Fruit fly (Drosophila melanogaster) whole organism, embryonic: ENCODE measurements around the gene CG12814.

Experiments
- Antp ChIP-seq: fragments of 200-800 bp; sonication (Bioruptor generic); optimal IDR thresholded peaks from 3 replicates; lab custom pipeline; 2016; ENCODE audit warnings: missing biosample characterization, missing genetic modification characterization
- Atf3 ChIP-seq: fragments of 200-800 bp; sonication (Bioruptor generic); optimal IDR thresholded peaks from 3 replicates; lab custom pipeline; 2016; ENCODE audit warnings: missing biosample characterization, missing genetic modification characterization
- B-H2 ChIP-seq: fragments of 200-800 bp; sonication (Bioruptor generic); optimal IDR thresholded peaks from 2 replicates; lab custom pipeline; 2018; ENCODE audit warnings: missing biosample characterization, mild to moderate bottlenecking, missing genetic modification characterization
- CG10959 ChIP-seq: fragments of 200-800 bp; sonication (Bioruptor generic); IDR thresholded peaks from 2 replicates; pipeline ENCODE4 v1.3.6; 2022; ENCODE audit warnings: missing biosample characterization, missing genetic modification characterization
- CG10979 ChIP-seq: fragments of 200-800 bp; sonication (Bioruptor generic); optimal IDR thresholded peaks from 2 replicates; lab custom pipeline; 2018; ENCODE audit warnings: missing biosample characterization, mild to moderate bottlenecking, missing genetic modification characterization, moderate library complexity
- CG13775 ChIP-seq: fragments of 200-800 bp; sonication (Bioruptor generic); optimal IDR thresholded peaks from 3 replicates; lab custom pipeline; 2017; ENCODE audit warnings: missing biosample characterization, mild to moderate bottlenecking, missing genetic modification characterization
- CG14014 ChIP-seq: fragments of 200-800 bp; sonication (Bioruptor generic); IDR thresholded peaks from 2 replicates; pipeline ENCODE4 v1.3.6; 2022; ENCODE audit warnings: missing biosample characterization, missing genetic modification characterization
- CG14965 ChIP-seq: fragments of 200-800 bp; sonication (Bioruptor generic); optimal IDR thresholded peaks from 2 replicates; lab custom pipeline; 2016; ENCODE audit warnings: missing biosample characterization, missing genetic modification characterization, borderline replicate concordance
- CG15073 ChIP-seq: fragments of 200-800 bp; sonication (Bioruptor generic); optimal IDR thresholded peaks from 2 replicates; lab custom pipeline; 2016; ENCODE audit warnings: missing biosample characterization, missing genetic modification characterization
- CG30431 ChIP-seq: fragments of 200-800 bp; sonication (Bioruptor generic); optimal IDR thresholded peaks from 2 replicates; lab custom pipeline; 2017; ENCODE audit warnings: missing biosample characterization, missing genetic modification characterization
- CG31388 ChIP-seq: fragments of 200-800 bp; sonication (Bioruptor generic); optimal IDR thresholded peaks from 2 replicates; lab custom pipeline; 2016; ENCODE audit warnings: missing biosample characterization, missing genetic modification characterization
- CG31441 ChIP-seq: fragments of 200-800 bp; sonication (Bioruptor generic); IDR thresholded peaks from 2 replicates; pipeline ENCODE4 v1.3.6; 2022; ENCODE audit warnings: missing biosample characterization, missing genetic modification characterization
- CG32532 ChIP-seq: fragments of 200-800 bp; sonication (Bioruptor generic); IDR thresholded peaks from 2 replicates; pipeline ENCODE4 v1.3.6; 2022; ENCODE audit warnings: missing biosample characterization, missing genetic modification characterization
- CG32767 ChIP-seq: fragments of 200-800 bp; sonication (Bioruptor generic); IDR thresholded peaks from 2 replicates; pipeline ENCODE4 v1.3.6; 2022; ENCODE audit warnings: missing biosample characterization, missing genetic modification characterization
- CG34224 ChIP-seq: fragments of 200-800 bp; sonication (Bioruptor generic); IDR thresholded peaks from 3 replicates; pipeline ENCODE4 v1.3.6; 2022; ENCODE audit warnings: missing biosample characterization, missing genetic modification characterization; ENCODE audit not compliant: partially characterized antibody
- CG34376 ChIP-seq: fragments of 200-800 bp; sonication (Bioruptor generic); optimal IDR thresholded peaks from 2 replicates; lab custom pipeline; 2018; ENCODE audit warnings: missing biosample characterization, mild to moderate bottlenecking, missing genetic modification characterization
- CG34422 ChIP-seq: fragments of 200-800 bp; sonication (Bioruptor generic); IDR thresholded peaks from 3 replicates; pipeline ENCODE4 v1.3.6; 2022; ENCODE audit warnings: missing biosample characterization, missing genetic modification characterization
- CG8388 ChIP-seq: fragments of 200-800 bp; sonication (Bioruptor generic); optimal IDR thresholded peaks from 2 replicates; lab custom pipeline; 2019; ENCODE audit warnings: missing biosample characterization, mild to moderate bottlenecking, missing genetic modification characterization, moderate library complexity
- CG8765 ChIP-seq: fragments of 200-800 bp; sonication (Bioruptor generic); IDR thresholded peaks from 2 replicates; pipeline ENCODE4 v1.3.6; 2022; ENCODE audit warnings: missing biosample characterization, missing genetic modification characterization
- CG8944 ChIP-seq: fragments of 200-800 bp; sonication (Bioruptor generic); optimal IDR thresholded peaks from 3 replicates; lab custom pipeline; 2016; ENCODE audit warnings: missing biosample characterization, missing genetic modification characterization
- CoRest ChIP-seq: fragments of 200-800 bp; sonication (Bioruptor generic); optimal IDR thresholded peaks from 3 replicates; lab custom pipeline; 2018; ENCODE audit warnings: missing biosample characterization, mild to moderate bottlenecking, missing genetic modification characterization, moderate library complexity
- Deaf1 ChIP-seq: fragments of 200-800 bp; optimal IDR thresholded peaks from 3 replicates; lab custom pipeline; 2019; ENCODE audit warnings: missing biosample characterization, mild to moderate bottlenecking, missing genetic modification characterization, moderate library complexity
- Dp ChIP-seq: fragments of 200-800 bp; sonication (Bioruptor generic); optimal IDR thresholded peaks from 2 replicates; lab custom pipeline; 2018; ENCODE audit warnings: missing biosample characterization, mild to moderate bottlenecking, missing genetic modification characterization, moderate library complexity
- Gsc ChIP-seq: fragments of 200-800 bp; sonication (Bioruptor generic); IDR thresholded peaks from 2 replicates; pipeline ENCODE4 v1.3.6; 2022; ENCODE audit warnings: missing biosample characterization, missing genetic modification characterization
- H2.0 ChIP-seq: fragments of 200-800 bp; sonication (Bioruptor generic); IDR thresholded peaks from 2 replicates; pipeline ENCODE4 v1.3.6; 2022; ENCODE audit warnings: missing biosample characterization, missing genetic modification characterization
- HmgD ChIP-seq: fragments of 200-800 bp; sonication (Bioruptor generic); optimal IDR thresholded peaks from 3 replicates; lab custom pipeline; 2016; ENCODE audit warnings: missing biosample characterization, missing genetic modification characterization
- Hr39 ChIP-seq: fragments of >200 bp; optimal IDR thresholded peaks from 2 replicates; lab custom pipeline; 2017
- Mrtf ChIP-seq: fragments of 200-800 bp; sonication (Bioruptor generic); IDR thresholded peaks from 3 replicates; pipeline ENCODE4 v1.3.6; 2022; ENCODE audit warnings: missing biosample characterization, missing genetic modification characterization
- Myb ChIP-seq: fragments of 200-800 bp; sonication (Bioruptor generic); optimal IDR thresholded peaks from 2 replicates; lab custom pipeline; 2016; ENCODE audit warnings: missing biosample characterization, missing genetic modification characterization
- Nf-YC ChIP-seq: fragments of 200-800 bp; optimal IDR thresholded peaks from 3 replicates; lab custom pipeline; 2019; ENCODE audit warnings: missing biosample characterization, mild to moderate bottlenecking, missing genetic modification characterization, moderate library complexity
- Six4 ChIP-seq: fragments of 200-800 bp; sonication (Bioruptor generic); optimal IDR thresholded peaks from 2 replicates; lab custom pipeline; 2016; ENCODE audit warnings: missing biosample characterization, missing genetic modification characterization
- Stat92E ChIP-seq, 3 experiments: fragments of >200 bp in 2 of 3; fragments of 200-800 bp in 1 of 3; sonication (Bioruptor generic) in 1 of 3; optimal IDR thresholded peaks; 2 replicates each; lab custom pipeline; 2017 to 2019; ENCODE audit warnings: missing biosample characterization in 3 of 3, missing genetic modification characterization in 3 of 3, mild to moderate bottlenecking in 1 of 3, moderate library complexity in 1 of 3
- ac ChIP-seq: fragments of 200-800 bp; sonication (Bioruptor generic); optimal IDR thresholded peaks from 3 replicates; lab custom pipeline; 2017; ENCODE audit warnings: missing biosample characterization, mild to moderate bottlenecking, missing genetic modification characterization
- az2 ChIP-seq: fragments of 200-800 bp; sonication (Bioruptor generic); optimal IDR thresholded peaks from 3 replicates; lab custom pipeline; 2016; ENCODE audit warnings: missing biosample characterization, missing genetic modification characterization
- caup ChIP-seq: fragments of 200-800 bp; sonication (Bioruptor generic); optimal IDR thresholded peaks from 3 replicates; lab custom pipeline; 2017; ENCODE audit warnings: missing biosample characterization, mild to moderate bottlenecking, missing genetic modification characterization, moderate library complexity; ENCODE audit not compliant: severe bottlenecking
- corto ChIP-seq: fragments of 200-800 bp; sonication (Bioruptor generic); optimal IDR thresholded peaks from 2 replicates; lab custom pipeline; 2016; ENCODE audit warnings: missing biosample characterization, mild to moderate bottlenecking, missing genetic modification characterization, moderate library complexity
- fd102C ChIP-seq: fragments of 200-800 bp; sonication (Bioruptor generic); optimal IDR thresholded peaks from 2 replicates; lab custom pipeline; 2018; ENCODE audit warnings: missing biosample characterization, mild to moderate bottlenecking, missing genetic modification characterization, moderate library complexity
- fd64A ChIP-seq: fragments of 200-800 bp; sonication (Bioruptor generic); optimal IDR thresholded peaks from 3 replicates; lab custom pipeline; 2018; ENCODE audit warnings: missing biosample characterization, mild to moderate bottlenecking, missing genetic modification characterization
- fd96Cb ChIP-seq: fragments of 200-800 bp; sonication (Bioruptor generic); optimal IDR thresholded peaks from 2 replicates; lab custom pipeline; 2018; ENCODE audit warnings: missing biosample characterization, mild to moderate bottlenecking, missing genetic modification characterization, moderate library complexity
- fu2 ChIP-seq: fragments of 200-800 bp; sonication (Bioruptor generic); optimal IDR thresholded peaks from 2 replicates; lab custom pipeline; 2016; ENCODE audit warnings: missing biosample characterization, missing genetic modification characterization
- ken ChIP-seq: fragments of 200-800 bp; sonication (Bioruptor generic); IDR thresholded peaks from 3 replicates; pipeline ENCODE4 v1.3.6; 2022; ENCODE audit warnings: missing biosample characterization, missing genetic modification characterization
- maf-S ChIP-seq: fragments of 200-800 bp; sonication (Bioruptor generic); optimal IDR thresholded peaks from 2 replicates; lab custom pipeline; 2016; ENCODE audit warnings: missing biosample characterization, missing genetic modification characterization
- onecut ChIP-seq: fragments of 200-800 bp; sonication (Bioruptor generic); IDR thresholded peaks from 2 replicates; pipeline ENCODE4 v1.3.6; 2022; ENCODE audit warnings: missing biosample characterization, missing genetic modification characterization
- pho ChIP-seq: fragments of 200-800 bp; sonication (Bioruptor generic); optimal IDR thresholded peaks from 2 replicates; lab custom pipeline; 2016; ENCODE audit warnings: missing biosample characterization, missing genetic modification characterization
- slp2 ChIP-seq: fragments of 200-800 bp; sonication (Bioruptor generic); optimal IDR thresholded peaks from 2 replicates; lab custom pipeline; 2016; ENCODE audit warnings: missing biosample characterization, missing genetic modification characterization
- unpg ChIP-seq: fragments of 200-800 bp; sonication (Bioruptor generic); optimal IDR thresholded peaks from 3 replicates; lab custom pipeline; 2018; ENCODE audit warnings: missing biosample characterization, mild to moderate bottlenecking, missing genetic modification characterization, moderate library complexity
- vvl ChIP-seq: fragments of 200-800 bp; sonication (Bioruptor generic); IDR thresholded peaks from 2 replicates; pipeline ENCODE4 v1.3.6; 2022; ENCODE audit warnings: missing biosample characterization, missing genetic modification characterization
- yki ChIP-seq: fragments of >200 bp; optimal IDR thresholded peaks from 3 replicates; lab custom pipeline; 2018
- z ChIP-seq: fragments of 200-800 bp; sonication (Bioruptor generic); IDR thresholded peaks from 3 replicates; pipeline ENCODE4 v1.3.6; 2022; ENCODE audit warnings: missing biosample characterization, missing genetic modification characterization

Gene CG12814

DNA sequence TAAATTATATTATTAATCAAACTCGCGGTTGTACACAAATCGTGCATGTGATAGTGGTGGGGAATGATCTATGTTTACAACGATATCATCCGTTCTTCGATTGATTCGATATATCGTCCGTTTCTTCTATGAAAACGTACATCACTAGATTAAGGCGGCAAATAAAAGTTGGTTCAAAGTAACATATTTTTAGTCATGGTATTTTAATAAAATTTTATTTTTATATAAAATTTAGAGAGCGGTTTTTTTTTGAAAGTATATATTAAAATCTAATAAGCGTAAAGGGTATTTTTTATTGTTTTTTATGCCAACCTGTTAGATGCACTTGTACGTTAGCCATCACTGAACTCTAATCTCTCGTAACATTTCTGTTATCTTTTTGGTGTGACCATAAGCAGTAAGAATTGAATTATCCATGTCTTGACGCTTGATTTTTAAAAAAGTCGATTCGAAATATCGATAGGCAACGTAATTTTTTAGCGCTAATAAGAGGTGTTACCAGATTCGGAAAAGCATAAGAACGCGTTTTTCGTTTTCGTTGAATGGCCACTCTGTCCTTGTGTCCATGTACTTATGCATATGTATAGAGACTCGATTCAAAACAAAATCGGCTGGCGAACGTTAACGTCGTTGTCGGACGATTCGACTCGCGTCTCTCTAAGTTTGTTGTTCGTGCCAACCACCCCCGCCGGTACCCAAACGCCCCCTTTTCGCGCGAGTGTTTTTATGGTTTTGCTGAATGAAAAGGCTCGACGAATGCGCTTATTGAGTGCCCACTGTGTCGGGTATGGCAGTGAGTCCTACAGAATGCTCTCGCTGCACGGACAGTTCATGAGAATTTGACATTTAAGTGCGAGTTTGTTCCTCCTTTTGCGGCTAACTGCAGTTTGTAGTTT, 45.1 kb downstream of the CG12814 start, which contains the start of the genes TAF1B and Invadolysin (continued):
- peak; percentile 38 for TF ChIP-seq caup (GFP tag; lab: Kevin White, UChicago)
- no peak for TF ChIP-seq CG30431
- TF ChIP-seq unpg, result peak; percentile 29
- peak; percentile 33 for TF ChIP-seq Six4 (GFP tag; lab: Kevin White, UChicago)
- TF ChIP-seq CG10959 (GFP tag; lab: Robert Waterston, UW), result no peak
- peak; percentile 41 for TF ChIP-seq B-H2 (GFP tag; lab: Kevin White, UChicago)
- 0 out of 2 replicates have a peak, but pooled peaks have one; percentile 30 for TF ChIP-seq CG14014 (GFP tag; lab: Robert Waterston, UW)
- TF ChIP-seq onecut (GFP tag; lab: Robert Waterston, UW), result peak; percentile 26; the same call in 1 of the 2 replicates
- no peak for TF ChIP-seq pho
- peak; percentile 64 for TF ChIP-seq corto
- no peak for TF ChIP-seq CG14965 (GFP tag; lab: Kevin White, UChicago)
- no peak for TF ChIP-seq maf-S (GFP tag; lab: Kevin White, UChicago)
- TF ChIP-seq Myb (GFP tag; lab: Kevin White, UChicago), result peak; percentile 86
- TF ChIP-seq Dp (GFP tag; lab: Kevin White, UChicago), result peak; percentile 89
- TF ChIP-seq CG15073 (GFP tag; lab: Kevin White, UChicago), result no peak
- TF ChIP-seq az2 (GFP tag; lab: Kevin White, UChicago), result peak; percentile 44
- peak; percentile 52 for TF ChIP-seq Antp (GFP tag; lab: Kevin White, UChicago)
- TF ChIP-seq CG32532 (GFP tag; lab: Robert Waterston, UW), result peak; percentile 54
- peak; percentile 94 for TF ChIP-seq Deaf1 (tag; lab: Kevin White, UChicago)
- peak; percentile 62 for TF ChIP-seq vvl (GFP tag; lab: Robert Waterston, UW)
- no peak for TF ChIP-seq Mrtf (GFP tag; lab: Robert Waterston, UW)
- TF ChIP-seq fd102C (GFP tag; lab: Kevin White, UChicago), result no peak
- peak; percentile 83 for TF ChIP-seq CG34422 (GFP tag; lab: Robert Waterston, UW)
- no peak for TF ChIP-seq Hr39 (lab: Kevin White, UChicago)
- 0 out of 3 replicates have a peak, but pooled peaks have one; percentile 42 for TF ChIP-seq ken (GFP tag; lab: Robert Waterston, UW)
- TF ChIP-seq Atf3, result no peak
- peak; percentile 71; the same call in 2 of the 3 replicates for TF ChIP-seq z (GFP tag; lab: Robert Waterston, UW)
- no peak for TF ChIP-seq slp2
- TF ChIP-seq CG34376 (GFP tag; lab: Kevin White, UChicago), result peak; percentile 5
- TF ChIP-seq CG8944 (GFP tag; lab: Kevin White, UChicago), result no peak
- peak; percentile 13; the same call in 1 of the 2 replicates for TF ChIP-seq CG32767 (GFP tag; lab: Robert Waterston, UW)
- TF ChIP-seq Stat92E (GFP tag; optimal IDR thresholded peaks at IDR 0.05; lab: Kevin White, UChicago), result peak in 1 of 3 experiments; percentile 35
- peak; percentile 14; the same call in 1 of the 2 replicates for TF ChIP-seq H2.0 (GFP tag; lab: Robert Waterston, UW)
- TF ChIP-seq ac (GFP tag; lab: Kevin White, UChicago), result no peak
- peak; percentile 67 for TF ChIP-seq HmgD
- no peak for TF ChIP-seq CG31388 (GFP tag; lab: Kevin White, UChicago)
- TF ChIP-seq fu2 (GFP tag; lab: Kevin White, UChicago), result no peak
- TF ChIP-seq CG34224 (GFP tag; lab: Robert Waterston, UW), result peak; percentile 91
- peak; percentile 62 for TF ChIP-seq CG13775 (GFP tag; lab: Kevin White, UChicago)
- no peak for TF ChIP-seq CG8388 (GFP tag; lab: Kevin White, UChicago)
- peak; percentile 67 for TF ChIP-seq CoRest (tag; lab: Kevin White, UChicago)
- TF ChIP-seq CG31441 (GFP tag; lab: Robert Waterston, UW), result peak; percentile 57; the same call in 1 of the 2 replicates
- TF ChIP-seq Gsc (GFP tag; lab: Robert Waterston, UW), result no peak
- TF ChIP-seq Nf-YC (tag; lab: Kevin White, UChicago), result peak; percentile 24
- TF ChIP-seq yki (lab: Kevin White, UChicago), result no peak
- TF ChIP-seq CG8765 (GFP tag; lab: Robert Waterston, UW), result no peak
- TF ChIP-seq CG10979 (tag; lab: Kevin White, UChicago), result peak; percentile 8
- TF ChIP-seq fd96Cb (tag; lab: Kevin White, UChicago), result no peak
- TF ChIP-seq fd64A, result peak; percentile 15
